Fruit fly (Drosophila melanogaster) whole organism, embryonic: ENCODE measurements around the gene RanGAP.

Source experiments
- Bdp1 ChIP-seq: fragments of 200-800 bp; sonication (Bioruptor generic); optimal IDR thresholded peaks from 3 replicates; lab custom pipeline; 2016; ENCODE audit warnings: missing biosample characterization, missing genetic modification characterization
- Bteb2 ChIP-seq: fragments of 200-800 bp; sonication (Bioruptor generic); optimal IDR thresholded peaks from 2 replicates; lab custom pipeline; 2016; ENCODE audit warnings: missing biosample characterization, missing genetic modification characterization
- C15 ChIP-seq: fragments of 200-800 bp; sonication (Bioruptor generic); IDR thresholded peaks from 3 replicates; pipeline ENCODE4 v1.3.6; 2022; ENCODE audit warnings: missing biosample characterization, missing genetic modification characterization
- CG11560 ChIP-seq: fragments of 200-800 bp; sonication (Bioruptor generic); IDR thresholded peaks from 3 replicates; pipeline ENCODE4 v1.3.6; 2022; ENCODE audit warnings: missing biosample characterization, missing genetic modification characterization
- CG13123 ChIP-seq: fragments of 200-800 bp; sonication (Bioruptor generic); optimal IDR thresholded peaks from 2 replicates; lab custom pipeline; 2016; ENCODE audit warnings: missing biosample characterization, missing genetic modification characterization
- CG15514 ChIP-seq: fragments of 200-800 bp; sonication (Bioruptor generic); optimal IDR thresholded peaks from 3 replicates; lab custom pipeline; 2017; ENCODE audit warnings: missing biosample characterization, missing genetic modification characterization, mild to moderate bottlenecking, moderate library complexity, missing genetic modification reagents
- CG15696 ChIP-seq: fragments of 200-800 bp; sonication (Bioruptor generic); optimal IDR thresholded peaks from 2 replicates; lab custom pipeline; 2019; ENCODE audit warnings: missing biosample characterization, mild to moderate bottlenecking, missing genetic modification characterization, moderate library complexity
- CG17186 ChIP-seq: fragments of 200-800 bp; sonication (Bioruptor generic); optimal IDR thresholded peaks from 3 replicates; lab custom pipeline; 2017; ENCODE audit warnings: missing biosample characterization, missing genetic modification reagents, missing genetic modification characterization
- CG31388 ChIP-seq: fragments of 200-800 bp; sonication (Bioruptor generic); optimal IDR thresholded peaks from 2 replicates; lab custom pipeline; 2016; ENCODE audit warnings: missing biosample characterization, missing genetic modification characterization
- CG34376 ChIP-seq: fragments of 200-800 bp; sonication (Bioruptor generic); optimal IDR thresholded peaks from 2 replicates; lab custom pipeline; 2018; ENCODE audit warnings: missing biosample characterization, mild to moderate bottlenecking, missing genetic modification characterization
- CG34422 ChIP-seq: fragments of 200-800 bp; sonication (Bioruptor generic); IDR thresholded peaks from 3 replicates; pipeline ENCODE4 v1.3.6; 2022; ENCODE audit warnings: missing biosample characterization, missing genetic modification characterization
- CG7745 ChIP-seq: fragments of 200-800 bp; sonication (Bioruptor generic); optimal IDR thresholded peaks from 2 replicates; lab custom pipeline; 2018; ENCODE audit warnings: missing biosample characterization, mild to moderate bottlenecking, missing genetic modification characterization, moderate library complexity
- CG8765 ChIP-seq: fragments of 200-800 bp; sonication (Bioruptor generic); IDR thresholded peaks from 2 replicates; pipeline ENCODE4 v1.3.6; 2022; ENCODE audit warnings: missing biosample characterization, missing genetic modification characterization
- CG9609 ChIP-seq: fragments of 200-800 bp; sonication (Bioruptor generic); optimal IDR thresholded peaks from 3 replicates; lab custom pipeline; 2016; ENCODE audit warnings: missing biosample characterization, missing genetic modification characterization
- D19B ChIP-seq: fragments of 200-800 bp; sonication (Bioruptor generic); optimal IDR thresholded peaks from 2 replicates; lab custom pipeline; 2017; ENCODE audit warnings: missing biosample characterization, mild to moderate bottlenecking, missing genetic modification characterization
- Dad ChIP-seq: fragments of 200-800 bp; sonication (Bioruptor generic); optimal IDR thresholded peaks from 3 replicates; lab custom pipeline; 2016; ENCODE audit warnings: missing biosample characterization, missing genetic modification characterization
- Dbx ChIP-seq: fragments of 200-800 bp; sonication (Bioruptor generic); IDR thresholded peaks from 3 replicates; pipeline ENCODE4 v1.3.6; 2022; ENCODE audit warnings: missing biosample characterization, missing genetic modification characterization
- Deaf1 ChIP-seq: fragments of 200-800 bp; optimal IDR thresholded peaks from 3 replicates; lab custom pipeline; 2019; ENCODE audit warnings: missing biosample characterization, mild to moderate bottlenecking, missing genetic modification characterization, moderate library complexity
- Dref ChIP-seq: fragments of 200-800 bp; sonication (Bioruptor generic); IDR thresholded peaks from 2 replicates; pipeline ENCODE4 v1.3.6; 2022; ENCODE audit warnings: missing biosample characterization, missing genetic modification characterization
- E2f1 ChIP-seq: fragments of 200-800 bp; sonication (Bioruptor generic); IDR thresholded peaks from 2 replicates; pipeline ENCODE4 v1.3.6; 2022; ENCODE audit warnings: missing biosample characterization, missing genetic modification characterization
- HLH3B ChIP-seq: fragments of 200-800 bp; sonication (Bioruptor generic); IDR thresholded peaks from 2 replicates; pipeline ENCODE4 v1.3.6; 2022; ENCODE audit warnings: missing biosample characterization, missing genetic modification characterization
- HmgD ChIP-seq: fragments of 200-800 bp; sonication (Bioruptor generic); optimal IDR thresholded peaks from 3 replicates; lab custom pipeline; 2016; ENCODE audit warnings: missing biosample characterization, missing genetic modification characterization
- Jarid2 ChIP-seq: fragments of 200-800 bp; sonication (Bioruptor generic); optimal IDR thresholded peaks from 3 replicates; lab custom pipeline; 2017; ENCODE audit warnings: mild to moderate bottlenecking, missing biosample characterization, missing genetic modification reagents, missing genetic modification characterization
- Med ChIP-seq: fragments of 200-800 bp; sonication (Bioruptor generic); peaks from one replicate; lab custom pipeline; 2016; ENCODE audit warnings: missing biosample characterization, missing genetic modification characterization, mild to moderate bottlenecking, inconsistent platforms, moderate library complexity
- Neu2 ChIP-seq: fragments of 200-800 bp; sonication (Bioruptor generic); optimal IDR thresholded peaks from 3 replicates; lab custom pipeline; 2016; ENCODE audit warnings: missing biosample characterization, missing genetic modification characterization, borderline replicate concordance
- Oli ChIP-seq: fragments of 200-800 bp; sonication (Bioruptor generic); optimal IDR thresholded peaks from 2 replicates; lab custom pipeline; 2018; ENCODE audit warnings: missing biosample characterization, mild to moderate bottlenecking, missing genetic modification characterization, moderate library complexity
- Xbp1 ChIP-seq: fragments of 200-800 bp; sonication (Bioruptor generic); optimal IDR thresholded peaks from 3 replicates; lab custom pipeline; 2016; ENCODE audit warnings: missing biosample characterization, mild to moderate bottlenecking, missing genetic modification characterization
- ato ChIP-seq: fragments of 200-800 bp; sonication (Bioruptor generic); IDR thresholded peaks from 2 replicates; pipeline ENCODE4 v1.3.6; 2022; ENCODE audit warnings: missing biosample characterization, missing genetic modification characterization; ENCODE audit not compliant: partially characterized antibody
- bbx ChIP-seq: fragments of 200-800 bp; sonication (Bioruptor generic); IDR thresholded peaks from 2 replicates; pipeline ENCODE4 v1.3.6; 2022; ENCODE audit warnings: missing biosample characterization, missing genetic modification characterization; ENCODE audit not compliant: partially characterized antibody
- caup ChIP-seq: fragments of 200-800 bp; sonication (Bioruptor generic); optimal IDR thresholded peaks from 3 replicates; lab custom pipeline; 2017; ENCODE audit warnings: missing biosample characterization, mild to moderate bottlenecking, missing genetic modification characterization, moderate library complexity; ENCODE audit not compliant: severe bottlenecking
- chinmo ChIP-seq: fragments of 200-800 bp; sonication (Bioruptor generic); IDR thresholded peaks from 4 replicates; pipeline ENCODE4 v1.3.6; 2022; ENCODE audit warnings: missing biosample characterization, missing genetic modification characterization; ENCODE audit not compliant: partially characterized antibody
- ci ChIP-seq: fragments of 200-800 bp; sonication (Bioruptor generic); IDR thresholded peaks from 3 replicates; pipeline ENCODE4 v1.3.6; 2022; ENCODE audit warnings: missing biosample characterization, missing genetic modification characterization
- cwo ChIP-seq: fragments of 200-800 bp; sonication (Bioruptor generic); optimal IDR thresholded peaks from 3 replicates; lab custom pipeline; 2017; ENCODE audit warnings: missing biosample characterization, missing genetic modification characterization, mild to moderate bottlenecking, moderate library complexity, missing genetic modification reagents
- dan ChIP-seq: fragments of 200-800 bp; sonication (Bioruptor generic); IDR thresholded peaks from 2 replicates; pipeline ENCODE4 v1.3.6; 2022; ENCODE audit warnings: missing biosample characterization, missing genetic modification characterization
- danr ChIP-seq: fragments of 200-800 bp; sonication (Bioruptor generic); IDR thresholded peaks from 2 replicates; pipeline ENCODE4 v1.3.6; 2022; ENCODE audit warnings: missing biosample characterization, missing genetic modification characterization
- en ChIP-seq: fragments of 200-800 bp; sonication (Bioruptor generic); optimal IDR thresholded peaks from 2 replicates; lab custom pipeline; 2016; ENCODE audit warnings: missing biosample characterization, missing genetic modification characterization
- esg ChIP-seq: fragments of 200-800 bp; sonication (Bioruptor generic); conservative IDR thresholded peaks from 2 replicates; pipeline ENCODE4 v1.3.6; 2022; ENCODE audit warnings: missing biosample characterization, missing genetic modification characterization
- eyg ChIP-seq: fragments of 200-800 bp; sonication (Bioruptor generic); optimal IDR thresholded peaks from 3 replicates; lab custom pipeline; 2016; ENCODE audit warnings: missing biosample characterization, missing genetic modification characterization
- gem ChIP-seq: fragments of 200-800 bp; sonication (Bioruptor generic); optimal IDR thresholded peaks from 2 replicates; lab custom pipeline; 2019; ENCODE audit warnings: missing biosample characterization, mild to moderate bottlenecking, missing genetic modification characterization, moderate library complexity
- hbn ChIP-seq: fragments of 200-800 bp; sonication (Bioruptor generic); IDR thresholded peaks from 2 replicates; pipeline ENCODE4 v1.3.6; 2022; ENCODE audit warnings: missing biosample characterization, missing genetic modification characterization; ENCODE audit not compliant: partially characterized antibody
- jing ChIP-seq: fragments of 200-800 bp; sonication (Bioruptor generic); optimal IDR thresholded peaks from 2 replicates; lab custom pipeline; 2018; ENCODE audit warnings: missing biosample characterization, mild to moderate bottlenecking, missing genetic modification characterization
- ken ChIP-seq: fragments of 200-800 bp; sonication (Bioruptor generic); IDR thresholded peaks from 3 replicates; pipeline ENCODE4 v1.3.6; 2022; ENCODE audit warnings: missing biosample characterization, missing genetic modification characterization
- odd ChIP-seq: fragments of 200-800 bp; sonication (Bioruptor generic); optimal IDR thresholded peaks from 2 replicates; lab custom pipeline; 2017; ENCODE audit warnings: missing biosample characterization, mild to moderate bottlenecking, missing genetic modification characterization
- salm ChIP-seq: fragments of 200-800 bp; sonication (Bioruptor generic); optimal IDR thresholded peaks from 2 replicates; lab custom pipeline; 2018; ENCODE audit warnings: missing biosample characterization, mild to moderate bottlenecking, missing genetic modification characterization
- sc ChIP-seq, 3 experiments: fragments of >200 bp in 2 of 3; fragments of 200-800 bp in 1 of 3; sonication (Bioruptor generic) in 1 of 3; optimal IDR thresholded peaks; 2 replicates in 2 of 3; 3 replicates in 1 of 3; lab custom pipeline; 2017; ENCODE audit warnings: mild to moderate bottlenecking in 1 of 3, missing biosample characterization in 1 of 3, missing genetic modification characterization in 1 of 3, missing genetic modification reagents in 1 of 3
- wdn ChIP-seq: fragments of 200-800 bp; sonication (Bioruptor generic); IDR thresholded peaks from 2 replicates; pipeline ENCODE4 v1.3.6; 2022; ENCODE audit warnings: missing biosample characterization, missing genetic modification characterization
- wek ChIP-seq: fragments of 200-800 bp; sonication (Bioruptor generic); optimal IDR thresholded peaks from 3 replicates; lab custom pipeline; 2018; ENCODE audit warnings: missing biosample characterization, mild to moderate bottlenecking, missing genetic modification characterization, moderate library complexity

The RanGAP gene

dm6 chr2L:19434260-19434659, 7.5 kb upstream of the RanGAP start (continued):
- no peak for TF ChIP-seq danr
- TF ChIP-seq CG13123 (GFP tag; lab: Kevin White, UChicago) = no peak
- no peak for TF ChIP-seq ato (GFP tag; lab: Robert Waterston, UW)
- no peak for TF ChIP-seq CG8765 (GFP tag; lab: Robert Waterston, UW)
- no peak for TF ChIP-seq CG17186 (GFP tag; lab: Kevin White, UChicago)
- no peak for TF ChIP-seq D19B (GFP tag; lab: Kevin White, UChicago)
- no peak for TF ChIP-seq sc (optimal IDR thresholded peaks at IDR 0.05; lab: Kevin White, UChicago)
- peak; percentile 44 for TF ChIP-seq sc (GFP tag; optimal IDR thresholded peaks at IDR 0.05; lab: Kevin White, UChicago)
- no peak for TF ChIP-seq Deaf1
- TF ChIP-seq CG7745 (tag; lab: Kevin White, UChicago) = peak; percentile 58
- TF ChIP-seq Dad = no peak
- TF ChIP-seq odd = peak; percentile 70
- TF ChIP-seq C15 (GFP tag; lab: Robert Waterston, UW) = no peak
- no peak for TF ChIP-seq jing
- TF ChIP-seq CG34376 (GFP tag; lab: Kevin White, UChicago) = peak; percentile 4
- TF ChIP-seq Neu2 = no peak
- TF ChIP-seq eyg = no peak

dm6 chr2L:19438685-19439597, 2.8 kb upstream of the RanGAP start:
- TF ChIP-seq CG31388 (GFP tag; lab: Kevin White, UChicago) (no peak), CG34422 (GFP tag; lab: Robert Waterston, UW) (peak; percentile 17; the same call in 1 of the 3 replicates), salm (no peak), cwo (GFP tag; lab: Kevin White, UChicago) (peak; percentile 86), Bteb2 (GFP tag; lab: Kevin White, UChicago) (no peak), ken (GFP tag; lab: Robert Waterston, UW) (0 out of 3 replicates have a peak, but pooled peaks have one; percentile 13), Oli (tag; lab: Kevin White, UChicago) (no peak), CG11560 (tag; lab: Robert Waterston, UW) (0 out of 3 replicates have a peak, but pooled peaks have one; percentile 46), esg (GFP tag; lab: Robert Waterston, UW) (no peak), E2f1 (GFP tag; lab: Robert Waterston, UW) (no peak), en (GFP tag; lab: Kevin White, UChicago) (no peak), chinmo (peak; percentile 82; the same call in 3 of the 4 replicates), wek (GFP tag; lab: Kevin White, UChicago) (no peak), Jarid2 (GFP tag; lab: Kevin White, UChicago) (peak; percentile 43), Med (GFP tag; lab: Kevin White, UChicago) (peak; percentile 43), HmgD (no peak), CG9609 (no peak), Dbx (GFP tag; lab: Robert Waterston, UW) (no peak), CG17186 (GFP tag; lab: Kevin White, UChicago) (no peak), gem (tag; lab: Kevin White, UChicago) (peak; percentile 8), Bdp1 (GFP tag; lab: Kevin White, UChicago) (no peak), Xbp1 (GFP tag; lab: Kevin White, UChicago) (no peak), hbn (GFP tag; lab: Robert Waterston, UW) (no peak), ci (GFP tag; lab: Robert Waterston, UW) (0 out of 3 replicates have a peak, but pooled peaks have one; percentile 16), HLH3B (0 out of 2 replicates have a peak, but pooled peaks have one; percentile 23), Dref (0 out of 2 replicates have a peak, but pooled peaks have one; percentile 12), bbx (GFP tag; lab: Robert Waterston, UW) (0 out of 2 replicates have a peak, but pooled peaks have one; percentile 10), CG15514 (GFP tag; lab: Kevin White, UChicago) (peak; percentile 8), wdn (GFP tag; lab: Robert Waterston, UW) (no peak), caup (GFP tag; lab: Kevin White, UChicago) (no peak), dan (GFP tag; lab: Robert Waterston, UW) (no peak), CG15696 (tag; lab: Kevin White, UChicago) (no peak)
